Fruit fly (Drosophila melanogaster) whole organism, pupa: ENCODE results near the gene CG32032.

Experiments
- CG10348 ChIP-seq: fragments of 200-800 bp; sonication (Bioruptor generic); IDR thresholded peaks from 2 replicates; pipeline ENCODE4 v1.3.6; 2022; ENCODE audit warnings: missing biosample characterization, missing genetic modification characterization
- CG12605 ChIP-seq: fragments of 200-800 bp; sonication (Bioruptor generic); IDR thresholded peaks from 2 replicates; pipeline ENCODE4 v1.3.6; 2022; ENCODE audit warnings: missing biosample characterization, missing genetic modification characterization
- CG13204 ChIP-seq: fragments of 200-800 bp; sonication (Bioruptor generic); optimal IDR thresholded peaks from 2 replicates; lab custom pipeline; 2018; ENCODE audit warnings: missing biosample characterization, mild to moderate bottlenecking, missing genetic modification characterization, moderate library complexity
- CG14655 ChIP-seq: fragments of 200-800 bp; sonication (Bioruptor generic); optimal IDR thresholded peaks from 3 replicates; lab custom pipeline; 2017; ENCODE audit warnings: mild to moderate bottlenecking, missing biosample characterization, missing genetic modification reagents, missing genetic modification characterization
- CG15710 ChIP-seq: fragments of 200-800 bp; sonication (Bioruptor generic); optimal IDR thresholded peaks from 2 replicates; lab custom pipeline; 2018; ENCODE audit warnings: missing biosample characterization, mild to moderate bottlenecking, missing genetic modification characterization, moderate library complexity
- CG17806 ChIP-seq: fragments of 200-800 bp; sonication (Bioruptor generic); optimal IDR thresholded peaks from 2 replicates; lab custom pipeline; 2018; ENCODE audit warnings: missing biosample characterization, mild to moderate bottlenecking, missing genetic modification characterization, moderate library complexity
- CG32121 ChIP-seq: fragments of 200-800 bp; sonication (Bioruptor generic); IDR thresholded peaks from 2 replicates; pipeline ENCODE4 v1.3.6; 2022; ENCODE audit warnings: missing biosample characterization, missing genetic modification characterization
- CG34367 ChIP-seq: fragments of 200-800 bp; sonication (Bioruptor generic); optimal IDR thresholded peaks from 2 replicates; lab custom pipeline; 2018; ENCODE audit warnings: missing biosample characterization, mild to moderate bottlenecking, missing genetic modification characterization
- CG4496 ChIP-seq: fragments of 200-800 bp; sonication (Bioruptor generic); IDR thresholded peaks from 3 replicates; pipeline ENCODE4 v1.3.6; 2022; ENCODE audit warnings: missing biosample characterization, missing genetic modification characterization
- CG8159 ChIP-seq: fragments of 200-800 bp; sonication (Bioruptor generic); optimal IDR thresholded peaks from 3 replicates; lab custom pipeline; 2018; ENCODE audit warnings: missing biosample characterization, mild to moderate bottlenecking, missing genetic modification characterization, moderate library complexity
- CG8301 ChIP-seq: fragments of 200-800 bp; sonication (Bioruptor generic); optimal IDR thresholded peaks from 2 replicates; lab custom pipeline; 2018; ENCODE audit warnings: missing biosample characterization, mild to moderate bottlenecking, missing genetic modification characterization
- CG9948 ChIP-seq: fragments of 200-800 bp; sonication (Bioruptor generic); optimal IDR thresholded peaks from 2 replicates; lab custom pipeline; 2018; ENCODE audit warnings: missing biosample characterization, mild to moderate bottlenecking, missing genetic modification characterization, moderate library complexity
- D1 ChIP-seq: fragments of 200-800 bp; sonication (Bioruptor generic); optimal IDR thresholded peaks from 2 replicates; lab custom pipeline; 2018; ENCODE audit warnings: missing biosample characterization, mild to moderate bottlenecking, missing genetic modification characterization, moderate library complexity
- EcR ChIP-seq: fragments of 200-800 bp; sonication (Bioruptor generic); optimal IDR thresholded peaks from 3 replicates; lab custom pipeline; 2019; ENCODE audit warnings: missing biosample characterization, missing genetic modification characterization, mild to moderate bottlenecking, moderate library complexity, missing genetic modification reagents
- Ets98B ChIP-seq: fragments of 200-800 bp; sonication (Bioruptor generic); IDR thresholded peaks from 2 replicates; pipeline ENCODE4 v1.3.6; 2022; ENCODE audit warnings: missing biosample characterization, missing genetic modification characterization
- Pif1A ChIP-seq: fragments of 200-800 bp; sonication (Bioruptor generic); optimal IDR thresholded peaks from 3 replicates; lab custom pipeline; 2016; ENCODE audit warnings: missing biosample characterization, missing genetic modification characterization
- Pif1B ChIP-seq: fragments of 200-800 bp; sonication (Bioruptor generic); optimal IDR thresholded peaks from 3 replicates; lab custom pipeline; 2016; ENCODE audit warnings: missing biosample characterization, missing genetic modification characterization
- Snoo ChIP-seq: fragments of 200-800 bp; sonication (Bioruptor generic); optimal IDR thresholded peaks from 3 replicates; lab custom pipeline; 2017; ENCODE audit warnings: missing biosample characterization, mild to moderate bottlenecking, missing genetic modification characterization, inconsistent platforms
- fd96Ca ChIP-seq: fragments of 200-800 bp; sonication (Bioruptor generic); IDR thresholded peaks from 3 replicates; pipeline ENCODE4 v1.3.6; 2022; ENCODE audit warnings: missing biosample characterization, missing genetic modification characterization
- gl ChIP-seq: fragments of 200-800 bp; sonication (Bioruptor generic); optimal IDR thresholded peaks from 2 replicates; lab custom pipeline; 2018; ENCODE audit warnings: missing biosample characterization, mild to moderate bottlenecking, missing genetic modification characterization
- rn ChIP-seq: fragments of 200-800 bp; sonication (Bioruptor generic); IDR thresholded peaks from 2 replicates; pipeline ENCODE4 v1.3.6; 2022; ENCODE audit warnings: missing biosample characterization, missing genetic modification characterization

CG32032 gene

dm6 chr3L:9092356-9093103 is at the start of gene CG32032:
Gene CG32032 (plus strand): TSS chr3L:9093053.
- TF ChIP-seq CG32121 (peak; percentile 44; the same call in 1 of the 2 replicates), CG15710 (tag; lab: Kevin White, UChicago) (peak; percentile 42), CG12605 (no peak), CG8159 (tag; lab: Kevin White, UChicago) (peak; percentile 61)

dm6 chr3L:9043648-9044047 is 49.2 kb upstream of the CG32032 start:
- no peak for TF ChIP-seq CG4496

dm6 chr3L:9044896-9045295 is 48.0 kb upstream of the CG32032 start:
- TF ChIP-seq CG8159 (tag; lab: Kevin White, UChicago): no peak
- no peak for TF ChIP-seq CG12605
- no peak for TF ChIP-seq D1 (tag; lab: Kevin White, UChicago)
- TF ChIP-seq CG10348 (GFP tag; lab: Robert Waterston, UW): no peak
- no peak for TF ChIP-seq gl (tag; lab: Kevin White, UChicago)
- TF ChIP-seq CG32121: no peak
- TF ChIP-seq fd96Ca (GFP tag; lab: Robert Waterston, UW): no peak
- no peak for TF ChIP-seq CG9948 (tag; lab: Kevin White, UChicago)
- TF ChIP-seq CG34367 (tag; lab: Kevin White, UChicago): no peak
- TF ChIP-seq Ets98B (GFP tag; lab: Robert Waterston, UW): no peak
- no peak for TF ChIP-seq CG17806 (tag; lab: Kevin White, UChicago)
- no peak for TF ChIP-seq Pif1B (GFP tag; lab: Kevin White, UChicago)
- TF ChIP-seq CG4496: no peak
- TF ChIP-seq CG15710 (tag; lab: Kevin White, UChicago): no peak
- TF ChIP-seq rn (GFP tag; lab: Robert Waterston, UW): no peak
- no peak for TF ChIP-seq Snoo (tag; lab: Kevin White, UChicago)
- TF ChIP-seq CG8301 (tag; lab: Kevin White, UChicago): no peak
- no peak for TF ChIP-seq CG14655 (GFP tag; lab: Kevin White, UChicago)
- TF ChIP-seq Pif1A (GFP tag; lab: Kevin White, UChicago): no peak
- no peak for TF ChIP-seq CG13204
- TF ChIP-seq, all 21 proteins: peak for 0

dm6 chr3L:9045318-9045717 is 47.5 kb upstream of the CG32032 start:
- TF ChIP-seq CG4496 (peak; percentile 80), EcR (GFP tag; lab: Kevin White, UChicago) (no peak), CG8301 (tag; lab: Kevin White, UChicago) (peak; percentile 73), CG32121 (peak; percentile 77), CG10348 (GFP tag; lab: Robert Waterston, UW) (no peak), CG34367 (tag; lab: Kevin White, UChicago) (peak; percentile 34), Ets98B (GFP tag; lab: Robert Waterston, UW) (peak; percentile 82), CG8159 (tag; lab: Kevin White, UChicago) (peak; percentile 68), gl (tag; lab: Kevin White, UChicago) (peak; percentile 41), Snoo (tag; lab: Kevin White, UChicago) (peak; percentile 79), Pif1A (GFP tag; lab: Kevin White, UChicago) (peak; percentile 79), D1 (tag; lab: Kevin White, UChicago) (no peak), CG9948 (tag; lab: Kevin White, UChicago) (peak; percentile 68), fd96Ca (GFP tag; lab: Robert Waterston, UW) (peak; percentile 80; the same call in 2 of the 3 replicates), Pif1B (GFP tag; lab: Kevin White, UChicago) (peak; percentile 76), CG12605 (no peak; the same call in 1 of the 2 replicates), CG13204 (no peak), CG14655 (GFP tag; lab: Kevin White, UChicago) (no peak), CG15710 (tag; lab: Kevin White, UChicago) (peak; percentile 57), CG17806 (tag; lab: Kevin White, UChicago) (peak; percentile 71), rn (GFP tag; lab: Robert Waterston, UW) (peak; percentile 73)

dm6 chr3L:9046274-9046673 is 46.6 kb upstream of the CG32032 start:
- TF ChIP-seq Pif1A (GFP tag; lab: Kevin White, UChicago) (no peak), CG15710 (tag; lab: Kevin White, UChicago) (no peak), CG10348 (GFP tag; lab: Robert Waterston, UW) (no peak), Pif1B (GFP tag; lab: Kevin White, UChicago) (no peak), CG17806 (tag; lab: Kevin White, UChicago) (no peak), CG9948 (tag; lab: Kevin White, UChicago) (no peak), CG32121 (no peak), rn (GFP tag; lab: Robert Waterston, UW) (no peak), CG13204 (no peak), Snoo (tag; lab: Kevin White, UChicago) (no peak), D1 (tag; lab: Kevin White, UChicago) (no peak), Ets98B (GFP tag; lab: Robert Waterston, UW) (no peak), CG12605 (no peak), CG8301 (tag; lab: Kevin White, UChicago) (no peak), CG34367 (tag; lab: Kevin White, UChicago) (no peak), fd96Ca (GFP tag; lab: Robert Waterston, UW) (no peak), EcR (GFP tag; lab: Kevin White, UChicago) (no peak), gl (tag; lab: Kevin White, UChicago) (no peak)
